Fruit fly (Drosophila melanogaster) whole organism, embryonic: ENCODE data around the gene SsRbeta.

ENCODE experiments used
- Asciz ChIP-seq: fragments of 200-800 bp; sonication (Bioruptor generic); optimal IDR thresholded peaks from 2 replicates; lab custom pipeline; 2017; ENCODE audit warnings: missing biosample characterization, mild to moderate bottlenecking, missing genetic modification characterization, missing genetic modification reagents
- Awh ChIP-seq: fragments of 200-800 bp; sonication (Bioruptor generic); IDR thresholded peaks from 2 replicates; pipeline ENCODE4, ENCODE4 v1.3.6; 2022; ENCODE audit warnings: missing biosample characterization, missing genetic modification characterization
- B-H1 ChIP-seq: fragments of 200-800 bp; sonication (Bioruptor generic); IDR thresholded peaks from 3 replicates; pipeline ENCODE4 v1.3.6; 2022; ENCODE audit warnings: missing biosample characterization, missing genetic modification characterization
- BEAF-32 ChIP-seq: fragments of 200-800 bp; sonication (Bioruptor generic); optimal IDR thresholded peaks from 3 replicates; lab custom pipeline; 2017; ENCODE audit warnings: missing biosample characterization, missing genetic modification characterization, mild to moderate bottlenecking, moderate library complexity, missing genetic modification reagents
- Bgb ChIP-seq: fragments of 200-800 bp; sonication (Bioruptor generic); IDR thresholded peaks from 2 replicates; pipeline ENCODE4 v1.3.6; 2022; ENCODE audit warnings: missing biosample characterization, missing genetic modification characterization; ENCODE audit not compliant: partially characterized antibody
- CG10462 ChIP-seq: fragments of 200-800 bp; sonication (Bioruptor generic); optimal IDR thresholded peaks from 2 replicates; lab custom pipeline; 2016; ENCODE audit warnings: missing biosample characterization, missing genetic modification characterization
- CG10979 ChIP-seq: fragments of 200-800 bp; sonication (Bioruptor generic); optimal IDR thresholded peaks from 2 replicates; lab custom pipeline; 2018; ENCODE audit warnings: missing biosample characterization, mild to moderate bottlenecking, missing genetic modification characterization, moderate library complexity
- CG11093 ChIP-seq: fragments of 200-800 bp; sonication (Bioruptor generic); IDR thresholded peaks from 3 replicates; pipeline ENCODE4 v1.3.6; 2022; ENCODE audit warnings: missing biosample characterization, missing genetic modification characterization
- CG12744 ChIP-seq: fragments of 200-800 bp; sonication (Bioruptor generic); optimal IDR thresholded peaks from 2 replicates; lab custom pipeline; 2016; ENCODE audit warnings: missing biosample characterization, missing genetic modification characterization
- CG12769 ChIP-seq: fragments of 200-800 bp; sonication (Bioruptor generic); optimal IDR thresholded peaks from 2 replicates; lab custom pipeline; 2019; ENCODE audit warnings: missing biosample characterization, mild to moderate bottlenecking, missing genetic modification characterization, moderate library complexity
- CG14667 ChIP-seq: fragments of 200-800 bp; sonication (Bioruptor generic); IDR thresholded peaks from 2 replicates; pipeline ENCODE4 v1.3.6; 2022; ENCODE audit warnings: missing biosample characterization, missing genetic modification characterization
- CG1602 ChIP-seq: fragments of 200-800 bp; sonication (Bioruptor generic); optimal IDR thresholded peaks from 3 replicates; lab custom pipeline; 2016; ENCODE audit warnings: missing biosample characterization, missing genetic modification characterization
- CG17359 ChIP-seq: fragments of 200-800 bp; sonication (Bioruptor generic); optimal IDR thresholded peaks from 3 replicates; lab custom pipeline; 2018; ENCODE audit warnings: missing biosample characterization, mild to moderate bottlenecking, missing genetic modification characterization, moderate library complexity
- CG17912 ChIP-seq: fragments of 200-800 bp; sonication (Bioruptor generic); optimal IDR thresholded peaks from 2 replicates; lab custom pipeline; 2018; ENCODE audit warnings: missing biosample characterization, mild to moderate bottlenecking, missing genetic modification characterization
- CG32767 ChIP-seq: fragments of 200-800 bp; sonication (Bioruptor generic); IDR thresholded peaks from 2 replicates; pipeline ENCODE4 v1.3.6; 2022; ENCODE audit warnings: missing biosample characterization, missing genetic modification characterization
- CG3281 ChIP-seq: fragments of 200-800 bp; sonication (Bioruptor generic); optimal IDR thresholded peaks from 3 replicates; lab custom pipeline; 2017; ENCODE audit warnings: missing biosample characterization, mild to moderate bottlenecking, missing genetic modification characterization
- CG3838 ChIP-seq: fragments of 200-800 bp; sonication (Bioruptor generic); optimal IDR thresholded peaks from 3 replicates; lab custom pipeline; 2016; ENCODE audit warnings: missing biosample characterization, missing genetic modification characterization
- CG4282 ChIP-seq: fragments of 200-800 bp; sonication (Bioruptor generic); optimal IDR thresholded peaks from 2 replicates; lab custom pipeline; 2016; ENCODE audit warnings: missing biosample characterization, missing genetic modification characterization
- CG4360 ChIP-seq: fragments of 200-800 bp; sonication (Bioruptor generic); IDR thresholded peaks from 2 replicates; pipeline ENCODE4 v1.3.6; 2022; ENCODE audit warnings: missing biosample characterization, missing genetic modification characterization
- CG5245 ChIP-seq: fragments of 200-800 bp; sonication (Bioruptor generic); optimal IDR thresholded peaks from 3 replicates; lab custom pipeline; 2016; ENCODE audit warnings: missing biosample characterization, missing genetic modification characterization
- CG6654 ChIP-seq: fragments of 200-800 bp; sonication (Bioruptor generic); optimal IDR thresholded peaks from 2 replicates; lab custom pipeline; 2017; ENCODE audit warnings: missing biosample characterization, mild to moderate bottlenecking, missing genetic modification characterization
- CG6791 ChIP-seq: fragments of 200-800 bp; sonication (Bioruptor generic); IDR thresholded peaks from 3 replicates; pipeline ENCODE4 v1.3.6; 2022; ENCODE audit warnings: missing biosample characterization, missing genetic modification characterization; ENCODE audit not compliant: partially characterized antibody
- CG6813 ChIP-seq: fragments of 200-800 bp; sonication (Bioruptor generic); optimal IDR thresholded peaks from 2 replicates; lab custom pipeline; 2017; ENCODE audit warnings: missing biosample characterization, missing genetic modification characterization, mild to moderate bottlenecking, moderate library complexity, missing genetic modification reagents
- CG6854 ChIP-seq: fragments of 200-800 bp; sonication (Bioruptor generic); optimal IDR thresholded peaks from 3 replicates; lab custom pipeline; 2017; ENCODE audit warnings: missing biosample characterization, mild to moderate bottlenecking, missing genetic modification characterization
- CG7839 ChIP-seq: fragments of 200-800 bp; sonication (Bioruptor generic); optimal IDR thresholded peaks from 3 replicates; lab custom pipeline; 2018; ENCODE audit warnings: missing biosample characterization, mild to moderate bottlenecking, missing genetic modification characterization, moderate library complexity
- CG8359 ChIP-seq: fragments of 200-800 bp; sonication (Bioruptor generic); optimal IDR thresholded peaks from 2 replicates; lab custom pipeline; 2017; ENCODE audit warnings: missing biosample characterization, mild to moderate bottlenecking, missing genetic modification characterization, borderline replicate concordance
- CG9215 ChIP-seq: fragments of 200-800 bp; sonication (Bioruptor generic); IDR thresholded peaks from 2 replicates; pipeline ENCODE4 v1.3.6; 2022; ENCODE audit warnings: missing biosample characterization, missing genetic modification characterization
- CG9817 ChIP-seq: fragments of 200-800 bp; sonication (Bioruptor generic); optimal IDR thresholded peaks from 2 replicates; lab custom pipeline; 2018; ENCODE audit warnings: missing biosample characterization, mild to moderate bottlenecking, missing genetic modification characterization, moderate library complexity
- Chrac-16 ChIP-seq: fragments of 200-800 bp; sonication (Bioruptor generic); optimal IDR thresholded peaks from 3 replicates; lab custom pipeline; 2016; ENCODE audit warnings: missing biosample characterization, missing genetic modification characterization
- CrebB ChIP-seq: fragments of 200-800 bp; sonication (Bioruptor generic); optimal IDR thresholded peaks from 3 replicates; lab custom pipeline; 2018; ENCODE audit warnings: missing biosample characterization, mild to moderate bottlenecking, missing genetic modification characterization
- Hmx ChIP-seq: fragments of 200-800 bp; sonication (Bioruptor generic); optimal IDR thresholded peaks from 2 replicates; lab custom pipeline; 2016; ENCODE audit warnings: missing biosample characterization, missing genetic modification characterization
- Hr39 ChIP-seq: fragments of >200 bp; optimal IDR thresholded peaks from 2 replicates; lab custom pipeline; 2017
- Lhr ChIP-seq: fragments of 200-800 bp; sonication (Bioruptor generic); optimal IDR thresholded peaks from 3 replicates; lab custom pipeline; 2017; ENCODE audit warnings: mild to moderate bottlenecking, missing biosample characterization, missing genetic modification reagents, missing genetic modification characterization
- Nf-YC ChIP-seq: fragments of 200-800 bp; optimal IDR thresholded peaks from 3 replicates; lab custom pipeline; 2019; ENCODE audit warnings: missing biosample characterization, mild to moderate bottlenecking, missing genetic modification characterization, moderate library complexity
- Oli ChIP-seq: fragments of 200-800 bp; sonication (Bioruptor generic); optimal IDR thresholded peaks from 2 replicates; lab custom pipeline; 2018; ENCODE audit warnings: missing biosample characterization, mild to moderate bottlenecking, missing genetic modification characterization, moderate library complexity
- PHDP ChIP-seq: fragments of 200-800 bp; sonication (Bioruptor generic); optimal IDR thresholded peaks from 3 replicates; lab custom pipeline; 2018; ENCODE audit warnings: missing biosample characterization, mild to moderate bottlenecking, missing genetic modification characterization, moderate library complexity
- Rx ChIP-seq: fragments of 200-800 bp; sonication (Bioruptor generic); IDR thresholded peaks from 2 replicates; pipeline ENCODE4 v1.3.6; 2022; ENCODE audit warnings: missing biosample characterization, missing genetic modification characterization
- Stat92E ChIP-seq, 3 experiments: fragments of >200 bp in 2 of 3; fragments of 200-800 bp in 1 of 3; sonication (Bioruptor generic) in 1 of 3; optimal IDR thresholded peaks; 2 replicates each; lab custom pipeline; 2017 to 2019; ENCODE audit warnings: missing biosample characterization in 3 of 3, missing genetic modification characterization in 3 of 3, mild to moderate bottlenecking in 1 of 3, moderate library complexity in 1 of 3
- Vsx1 ChIP-seq: fragments of 200-800 bp; sonication (Bioruptor generic); optimal IDR thresholded peaks from 2 replicates; lab custom pipeline; 2017; ENCODE audit warnings: missing biosample characterization, mild to moderate bottlenecking, missing genetic modification characterization, missing genetic modification reagents
- ac ChIP-seq: fragments of 200-800 bp; sonication (Bioruptor generic); optimal IDR thresholded peaks from 3 replicates; lab custom pipeline; 2017; ENCODE audit warnings: missing biosample characterization, mild to moderate bottlenecking, missing genetic modification characterization
- en ChIP-seq: fragments of 200-800 bp; sonication (Bioruptor generic); optimal IDR thresholded peaks from 2 replicates; lab custom pipeline; 2016; ENCODE audit warnings: missing biosample characterization, missing genetic modification characterization
- fu2 ChIP-seq: fragments of 200-800 bp; sonication (Bioruptor generic); optimal IDR thresholded peaks from 2 replicates; lab custom pipeline; 2016; ENCODE audit warnings: missing biosample characterization, missing genetic modification characterization
- hbn ChIP-seq: fragments of 200-800 bp; sonication (Bioruptor generic); IDR thresholded peaks from 2 replicates; pipeline ENCODE4 v1.3.6; 2022; ENCODE audit warnings: missing biosample characterization, missing genetic modification characterization; ENCODE audit not compliant: partially characterized antibody
- jumu ChIP-seq: fragments of 200-800 bp; sonication (Bioruptor generic); optimal IDR thresholded peaks from 3 replicates; lab custom pipeline; 2016; ENCODE audit warnings: missing biosample characterization, missing genetic modification characterization
- ken ChIP-seq: fragments of 200-800 bp; sonication (Bioruptor generic); IDR thresholded peaks from 3 replicates; pipeline ENCODE4 v1.3.6; 2022; ENCODE audit warnings: missing biosample characterization, missing genetic modification characterization
- pros ChIP-seq: fragments of 200-800 bp; sonication (Bioruptor generic); optimal IDR thresholded peaks from 3 replicates; lab custom pipeline; 2019; ENCODE audit warnings: missing biosample characterization, mild to moderate bottlenecking, missing genetic modification characterization, moderate library complexity
- psq ChIP-seq: fragments of 200-800 bp; sonication (Bioruptor generic); optimal IDR thresholded peaks from 2 replicates; lab custom pipeline; 2017; ENCODE audit warnings: missing biosample characterization, missing genetic modification characterization
- pum ChIP-seq: fragments of 200-800 bp; sonication (Bioruptor generic); optimal IDR thresholded peaks from 2 replicates; lab custom pipeline; 2016; ENCODE audit warnings: missing biosample characterization, missing genetic modification characterization
- sna ChIP-seq: fragments of 200-800 bp; sonication (Bioruptor generic); IDR thresholded peaks from 2 replicates; pipeline ENCODE4 v1.3.6; 2022; ENCODE audit warnings: missing biosample characterization, missing genetic modification characterization; ENCODE audit not compliant: partially characterized antibody
- tx ChIP-seq: fragments of 200-800 bp; sonication (Bioruptor generic); optimal IDR thresholded peaks from 2 replicates; lab custom pipeline; 2016; ENCODE audit warnings: missing biosample characterization, missing genetic modification characterization

The SsRbeta gene

DNA sequence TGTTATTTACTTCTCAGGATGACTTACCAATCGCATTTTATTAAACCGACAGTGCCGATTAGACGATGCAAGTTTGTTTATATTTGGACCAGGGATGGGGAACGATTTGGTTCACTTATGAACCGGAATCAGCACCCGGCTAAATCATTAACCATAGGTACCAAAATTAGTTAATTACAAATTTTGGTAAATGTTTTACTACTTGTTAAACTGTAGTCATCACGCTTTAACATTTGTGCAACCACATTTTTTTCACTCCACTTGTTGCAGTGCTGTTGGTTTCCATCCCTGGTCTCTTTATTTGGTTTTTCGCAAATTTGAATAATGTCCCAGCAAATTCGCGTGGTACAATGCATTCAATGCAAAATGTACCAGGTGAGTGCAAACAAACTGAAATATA, 23.9 kb upstream of the SsRbeta start, which contains the start of the genes IntS9 and CG43295 (continued):
- TF ChIP-seq CG4360 = no peak
- peak; percentile 73 for TF ChIP-seq CG17359 (tag; lab: Kevin White, UChicago)
- peak; percentile 25 for TF ChIP-seq BEAF-32
- peak; percentile 33 for TF ChIP-seq CG3838
- no peak for TF ChIP-seq Bgb (GFP tag; lab: Robert Waterston, UW)
- peak; percentile 79 for TF ChIP-seq B-H1 (GFP tag; lab: Robert Waterston, UW)
- TF ChIP-seq CG12769 (tag; lab: Kevin White, UChicago) = no peak
- TF ChIP-seq CG10979 (tag; lab: Kevin White, UChicago) = peak; percentile 82
- no peak for TF ChIP-seq CG6791 (GFP tag; lab: Robert Waterston, UW)
- TF ChIP-seq Awh = peak; percentile 82
- TF ChIP-seq pum (GFP tag; lab: Kevin White, UChicago) = peak; percentile 88
- peak; percentile 77 for TF ChIP-seq tx (GFP tag; lab: Kevin White, UChicago)
- peak; percentile 80 for TF ChIP-seq fu2
- peak; percentile 48 for TF ChIP-seq Lhr
- peak; percentile 66 for TF ChIP-seq CG14667 (GFP tag; lab: Robert Waterston, UW)
- TF ChIP-seq Nf-YC (tag; lab: Kevin White, UChicago) = no peak
- no peak for TF ChIP-seq Hr39
- no peak for TF ChIP-seq Stat92E (GFP tag; optimal IDR thresholded peaks at IDR 0.05; lab: Kevin White, UChicago)
- peak; percentile 65 for TF ChIP-seq CG9817 (tag; lab: Kevin White, UChicago)
- TF ChIP-seq CG32767 (GFP tag; lab: Robert Waterston, UW) = peak; percentile 81
- no peak for TF ChIP-seq Asciz (GFP tag; lab: Kevin White, UChicago)
- TF ChIP-seq CG8359 (GFP tag; lab: Kevin White, UChicago) = peak; percentile 47
- TF ChIP-seq pros = no peak
- TF ChIP-seq psq (GFP tag; lab: Kevin White, UChicago) = peak; percentile 25
- TF ChIP-seq CG3281 (GFP tag; lab: Kevin White, UChicago) = peak; percentile 72
- peak; percentile 67; the same call in 1 of the 3 replicates for TF ChIP-seq CG11093 (GFP tag; lab: Robert Waterston, UW)
- TF ChIP-seq CG17912 (GFP tag; lab: Kevin White, UChicago) = peak; percentile 16
- TF ChIP-seq CG5245 (GFP tag; lab: Kevin White, UChicago) = peak; percentile 75
- TF ChIP-seq CG6813 = peak; percentile 68
- peak; percentile 89 for TF ChIP-seq jumu (GFP tag; lab: Kevin White, UChicago)
- TF ChIP-seq sna (GFP tag; lab: Robert Waterston, UW) = no peak
- TF ChIP-seq CG1602 (GFP tag; lab: Kevin White, UChicago) = peak; percentile 81
- peak; percentile 5 for TF ChIP-seq CG6854 (GFP tag; lab: Kevin White, UChicago)
- peak; percentile 43 for TF ChIP-seq CG6654
- TF ChIP-seq PHDP (tag; lab: Kevin White, UChicago) = no peak
- TF ChIP-seq ken (GFP tag; lab: Robert Waterston, UW) = peak; percentile 79; the same call in 2 of the 3 replicates
- peak; percentile 51 for TF ChIP-seq Hmx
- peak; percentile 69 for TF ChIP-seq CG4282 (GFP tag; lab: Kevin White, UChicago)
- TF ChIP-seq en (GFP tag; lab: Kevin White, UChicago) = peak; percentile 59
- TF ChIP-seq CrebB (tag; lab: Kevin White, UChicago) = peak; percentile 64
- TF ChIP-seq Oli (tag; lab: Kevin White, UChicago) = peak; percentile 68
- TF ChIP-seq ac (GFP tag; lab: Kevin White, UChicago) = peak; percentile 7
- no peak for TF ChIP-seq hbn
- TF ChIP-seq Vsx1 = no peak
- peak; percentile 76 for TF ChIP-seq CG12744 (GFP tag; lab: Kevin White, UChicago)
- TF ChIP-seq CG7839 (tag; lab: Kevin White, UChicago) = no peak
- TF ChIP-seq CG10462 (GFP tag; lab: Kevin White, UChicago) = peak; percentile 75
- peak; percentile 89 for TF ChIP-seq Chrac-16 (GFP tag; lab: Kevin White, UChicago)
- TF ChIP-seq Rx (GFP tag; lab: Robert Waterston, UW) = peak; percentile 82
- peak; percentile 69 for TF ChIP-seq CG9215 (GFP tag; lab: Robert Waterston, UW)
